Worm (Caenorhabditis elegans) whole organism, L3 larva: ENCODE measurements around the gene F13E9.19.

ENCODE experiments used
- aly-2 ChIP-seq: fragments of 150-350 bp; optimal IDR thresholded peaks from 2 replicates; lab custom pipeline; 2014; ENCODE audit warnings: missing biosample characterization, missing genetic modification characterization
- ceh-28 ChIP-seq: fragments of 150-350 bp; optimal IDR thresholded peaks from 2 replicates; lab custom pipeline; 2014; ENCODE audit warnings: missing biosample characterization, missing genetic modification reagents, missing genetic modification characterization
- ceh-9 ChIP-seq: sonication (generic microtip); optimal IDR thresholded peaks from 2 replicates; lab custom pipeline; 2018; ENCODE audit warnings: missing biosample characterization, missing genetic modification characterization
- hmg-11 ChIP-seq: sonication (generic microtip); optimal IDR thresholded peaks from 2 replicates; lab custom pipeline; 2016; ENCODE audit warnings: missing genetic modification characterization, missing compliant biosample characterization
- jun-1 ChIP-seq: fragments of 150-350 bp; optimal IDR thresholded peaks from 2 replicates; lab custom pipeline; 2014; ENCODE audit warnings: missing biosample characterization, missing genetic modification reagents, missing genetic modification characterization
- nfya-1 ChIP-seq: sonication (generic microtip); optimal IDR thresholded peaks from 2 replicates; lab custom pipeline; 2017; ENCODE audit warnings: missing genetic modification characterization, mild to moderate bottlenecking, missing compliant biosample characterization, antibody characterized with exemption, moderate library complexity; ENCODE audit not compliant: insufficient read depth
- nhr-237 ChIP-seq: fragments of 150-350 bp; optimal IDR thresholded peaks from 2 replicates; lab custom pipeline; 2014; ENCODE audit warnings: missing biosample characterization, missing genetic modification characterization
- nhr-77 ChIP-seq: fragments of 150-350 bp; optimal IDR thresholded peaks from 2 replicates; lab custom pipeline; 2014; ENCODE audit warnings: missing biosample characterization, missing genetic modification characterization
- pqm-1 ChIP-seq: fragments of 150-350 bp; optimal IDR thresholded peaks from 2 replicates; lab custom pipeline; 2017; ENCODE audit warnings: missing biosample characterization, missing genetic modification characterization, inconsistent platforms
- snpc-4 ChIP-seq: fragments of 150-350 bp; optimal IDR thresholded peaks from 2 replicates; lab custom pipeline; 2014; ENCODE audit warnings: missing biosample characterization, missing genetic modification characterization
- unc-62 ChIP-seq: fragments of 150-350 bp; sonication (generic microtip); optimal IDR thresholded peaks from 4 replicates; lab custom pipeline; 2014; ENCODE audit warnings: missing biosample characterization, missing genetic modification reagents, missing genetic modification characterization
- ztf-11 ChIP-seq: fragments of 150-350 bp; optimal IDR thresholded peaks from 2 replicates; lab custom pipeline; 2014; ENCODE audit warnings: missing biosample characterization, missing genetic modification characterization

DNA sequence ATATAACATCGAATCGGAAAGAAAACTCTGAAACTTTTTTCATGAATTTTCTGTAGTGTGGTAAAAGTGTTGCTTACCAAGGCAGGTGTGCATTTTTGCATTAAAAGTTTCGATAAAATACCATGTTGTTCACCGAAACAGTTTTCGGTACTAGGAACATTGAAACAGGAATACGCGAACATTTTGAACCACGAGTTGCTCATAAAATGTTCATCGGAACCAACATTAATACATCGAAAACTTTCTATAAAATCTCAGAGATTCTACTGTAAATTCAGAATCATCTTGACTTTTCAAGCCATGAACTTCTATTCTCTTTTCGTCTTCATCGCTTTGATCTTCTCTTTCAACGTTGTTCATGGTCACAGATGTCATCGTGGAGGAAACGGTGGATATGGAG lies 18.9 kb upstream of the F13E9.19 start, which contains the start of gene fipr-15:
- TF ChIP-seq nhr-237 (tag; lab: Kevin White, UChicago) (no peak), unc-62 (GFP tag; lab: Kevin White, UChicago) (no peak), hmg-11 (tag; lab: Kevin White, UChicago) (no peak), nfya-1 (no peak), ceh-28 (tag; lab: Kevin White, UChicago) (no peak), aly-2 (tag; lab: Kevin White, UChicago) (no peak), ztf-11 (tag; lab: Kevin White, UChicago) (no peak), pqm-1 (no peak), snpc-4 (tag; lab: Kevin White, UChicago) (no peak), jun-1 (tag; lab: Kevin White, UChicago) (no peak), nhr-77 (no peak), ceh-9 (tag; lab: Kevin White, UChicago) (no peak)
